Worm (Caenorhabditis elegans) whole organism, late embryonic: Measurements from ENCODE around the gene best-9.

Source experiments
- C08G9.2 ChIP-seq: sonication (generic microtip); optimal IDR thresholded peaks from 2 replicates; lab custom pipeline; 2016; ENCODE audit warnings: mild to moderate bottlenecking, missing genetic modification characterization, moderate library complexity, missing compliant biosample characterization
- F13H6.1 ChIP-seq: sonication (generic microtip); optimal IDR thresholded peaks from 2 replicates; lab custom pipeline; 2016; ENCODE audit warnings: missing genetic modification characterization, missing compliant biosample characterization
- K09A11.1 ChIP-seq: sonication (generic microtip); optimal IDR thresholded peaks from 2 replicates; lab custom pipeline; 2017; ENCODE audit warnings: antibody characterized with exemption, mild to moderate bottlenecking, missing genetic modification characterization, missing compliant biosample characterization; ENCODE audit not compliant: insufficient read depth
- ceh-14 ChIP-seq: sonication (generic microtip); optimal IDR thresholded peaks from 2 replicates; lab custom pipeline; 2016; ENCODE audit warnings: missing genotype, missing genetic modification characterization, missing compliant biosample characterization
- ceh-18 ChIP-seq: sonication (generic microtip); optimal IDR thresholded peaks from 2 replicates; lab custom pipeline; 2016; ENCODE audit warnings: missing genetic modification characterization, missing compliant biosample characterization
- ceh-19 ChIP-seq: fragments of 200-800 bp; sonication (Bioruptor generic); optimal IDR thresholded peaks from 2 replicates; lab custom pipeline; 2018; ENCODE audit warnings: mild to moderate bottlenecking, missing genetic modification characterization, missing compliant biosample characterization
- ceh-22 ChIP-seq: sonication (generic microtip); optimal IDR thresholded peaks from 2 replicates; lab custom pipeline; 2017; ENCODE audit warnings: missing biosample characterization, missing genetic modification characterization
- ceh-30 ChIP-seq: fragments of 150-350 bp; optimal IDR thresholded peaks from 2 replicates; lab custom pipeline; 2014; ENCODE audit warnings: missing biosample characterization, missing genetic modification characterization
- ceh-31 ChIP-seq: sonication (generic microtip); optimal IDR thresholded peaks from 2 replicates; lab custom pipeline; 2016; ENCODE audit warnings: missing genetic modification characterization, missing compliant biosample characterization
- ceh-6 ChIP-seq: fragments of 200-800 bp; sonication (Bioruptor generic); optimal IDR thresholded peaks from 2 replicates; lab custom pipeline; 2018; ENCODE audit warnings: mild to moderate bottlenecking, missing genetic modification characterization, missing compliant biosample characterization
- elt-2 ChIP-seq: sonication (generic microtip); optimal IDR thresholded peaks from 2 replicates; lab custom pipeline; 2016; ENCODE audit warnings: missing genetic modification reagents, missing genetic modification characterization, missing compliant biosample characterization
- elt-4 ChIP-seq: sonication (generic microtip); optimal IDR thresholded peaks from 2 replicates; lab custom pipeline; 2016; ENCODE audit warnings: missing genetic modification characterization, missing compliant biosample characterization
- ets-4 ChIP-seq: sonication (generic microtip); optimal IDR thresholded peaks from 2 replicates; lab custom pipeline; 2016; ENCODE audit warnings: missing genetic modification characterization, missing compliant biosample characterization
- eyg-1 ChIP-seq: sonication (generic microtip); optimal IDR thresholded peaks from 2 replicates; lab custom pipeline; 2016; ENCODE audit warnings: missing genotype, missing genetic modification characterization, missing compliant biosample characterization
- fax-1 ChIP-seq: sonication (generic microtip); optimal IDR thresholded peaks from 2 replicates; lab custom pipeline; 2016; ENCODE audit warnings: missing genotype, missing genetic modification characterization, missing compliant biosample characterization
- gmeb-2 ChIP-seq: sonication (generic microtip); optimal IDR thresholded peaks from 2 replicates; lab custom pipeline; 2016; ENCODE audit warnings: missing genetic modification characterization, inconsistent platforms, missing compliant biosample characterization
- hlh-15 ChIP-seq: sonication (generic microtip); optimal IDR thresholded peaks from 2 replicates; lab custom pipeline; 2016; ENCODE audit warnings: missing genetic modification characterization, missing compliant biosample characterization
- lin-11 ChIP-seq: fragments of 200-800 bp; sonication (Bioruptor generic); optimal IDR thresholded peaks from 2 replicates; lab custom pipeline; 2018; ENCODE audit warnings: mild to moderate bottlenecking, missing genetic modification characterization, missing compliant biosample characterization
- madf-2 ChIP-seq: sonication (generic microtip); optimal IDR thresholded peaks from 2 replicates; lab custom pipeline; 2017; ENCODE audit warnings: missing genetic modification characterization, missing compliant biosample characterization
- mec-3 ChIP-seq: sonication (generic microtip); optimal IDR thresholded peaks from 2 replicates; lab custom pipeline; 2016; ENCODE audit warnings: borderline replicate concordance, missing genetic modification characterization, missing compliant biosample characterization
- nfya-1 ChIP-seq: sonication (generic microtip); optimal IDR thresholded peaks from 2 replicates; lab custom pipeline; 2017; ENCODE audit warnings: missing genetic modification characterization, mild to moderate bottlenecking, missing compliant biosample characterization, antibody characterized with exemption, moderate library complexity
- npax-4 ChIP-seq: sonication (generic microtip); optimal IDR thresholded peaks from 2 replicates; lab custom pipeline; 2016; ENCODE audit warnings: missing genetic modification characterization, missing compliant biosample characterization
- odd-2 ChIP-seq: sonication (generic microtip); optimal IDR thresholded peaks from 2 replicates; lab custom pipeline; 2017; ENCODE audit warnings: antibody characterized with exemption, mild to moderate bottlenecking, missing genetic modification characterization, missing compliant biosample characterization
- pag-3 ChIP-seq: sonication (generic microtip); optimal IDR thresholded peaks from 2 replicates; lab custom pipeline; 2016; ENCODE audit warnings: missing compliant biosample characterization, missing genetic modification characterization, borderline replicate concordance
- pat-9 ChIP-seq: fragments of 200-800 bp; sonication (Bioruptor generic); optimal IDR thresholded peaks from 2 replicates; lab custom pipeline; 2018; ENCODE audit warnings: mild to moderate bottlenecking, missing genetic modification characterization, moderate library complexity, missing compliant biosample characterization
- pax-1 ChIP-seq: fragments of 150-350 bp; optimal IDR thresholded peaks from 2 replicates; lab custom pipeline; 2014; ENCODE audit warnings: missing biosample characterization, missing genetic modification characterization
- pha-2 ChIP-seq: sonication (generic microtip); optimal IDR thresholded peaks from 2 replicates; lab custom pipeline; 2017; ENCODE audit warnings: mild to moderate bottlenecking, missing genetic modification characterization, missing compliant biosample characterization
- pha-4 ChIP-seq: fragments of 150-350 bp; optimal IDR thresholded peaks from 2 replicates; lab custom pipeline; 2018; ENCODE audit warnings: missing biosample characterization, missing genetic modification reagents, missing genetic modification characterization
- pqm-1 ChIP-seq: sonication (generic microtip); optimal IDR thresholded peaks from 2 replicates; lab custom pipeline; 2016; ENCODE audit warnings: missing genetic modification characterization, missing compliant biosample characterization
- ref-2 ChIP-seq: sonication (generic microtip); optimal IDR thresholded peaks from 2 replicates; lab custom pipeline; 2016; ENCODE audit warnings: missing genetic modification characterization, missing compliant biosample characterization
- rnt-1 ChIP-seq: sonication (generic microtip); optimal IDR thresholded peaks from 2 replicates; lab custom pipeline; 2016; ENCODE audit warnings: missing genetic modification characterization, missing compliant biosample characterization
- sdc-2 ChIP-seq: sonication (generic microtip); optimal IDR thresholded peaks from 2 replicates; lab custom pipeline; 2016; ENCODE audit warnings: missing genotype, missing genetic modification characterization, missing compliant biosample characterization
- sox-2 ChIP-seq: fragments of 200-800 bp; sonication (Bioruptor generic); IDR thresholded peaks from 2 replicates; pipeline ENCODE4 v1.3.6; 2022; ENCODE audit warnings: missing genetic modification reagents, missing genetic modification characterization, missing compliant biosample characterization
- syd-9 ChIP-seq: sonication (generic microtip); optimal IDR thresholded peaks from 2 replicates; lab custom pipeline; 2016; ENCODE audit warnings: mild to moderate bottlenecking, missing genetic modification characterization, moderate library complexity, missing compliant biosample characterization
- unc-42 ChIP-seq: sonication (generic microtip); optimal IDR thresholded peaks from 2 replicates; lab custom pipeline; 2016; ENCODE audit warnings: missing genotype, missing genetic modification characterization, missing compliant biosample characterization
- unc-86 ChIP-seq: sonication (generic microtip); optimal IDR thresholded peaks from 2 replicates; lab custom pipeline; 2016; ENCODE audit warnings: missing genetic modification characterization, missing compliant biosample characterization
- zip-5 ChIP-seq: sonication (generic microtip); optimal IDR thresholded peaks from 2 replicates; lab custom pipeline; 2016; ENCODE audit warnings: missing genetic modification characterization, missing compliant biosample characterization

The best-9 gene

DNA sequence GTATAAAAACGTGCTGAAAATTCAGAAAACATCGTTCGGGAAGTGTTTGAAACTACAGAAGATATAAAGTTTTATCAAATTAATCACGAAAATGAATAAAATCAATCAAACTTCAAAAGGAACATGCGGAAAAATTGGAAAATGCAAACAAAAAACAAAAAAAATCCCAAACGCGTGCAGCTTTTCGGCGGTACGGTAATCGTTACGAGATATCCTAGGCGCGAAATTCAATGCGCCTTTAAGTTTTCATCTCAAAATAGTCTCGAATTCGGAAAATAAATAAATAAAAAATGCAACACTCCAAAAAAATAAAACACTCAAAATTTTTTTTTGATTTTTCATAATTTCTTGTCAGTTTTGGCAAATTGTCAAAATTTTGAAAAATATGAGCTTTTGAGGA lies 30.7 kb upstream of the best-9 start:
- no peak for TF ChIP-seq C08G9.2
- TF ChIP-seq pha-4, result no peak
- TF ChIP-seq eyg-1 (tag; lab: Kevin White, UChicago), result no peak
- TF ChIP-seq pqm-1, result no peak
- TF ChIP-seq rnt-1, result no peak
- no peak for TF ChIP-seq mec-3 (tag; lab: Kevin White, UChicago)
- TF ChIP-seq ceh-6 (GFP tag; lab: Kevin White, UChicago), result no peak
- TF ChIP-seq ceh-19 (GFP tag; lab: Kevin White, UChicago), result no peak
- TF ChIP-seq ceh-18, result no peak
- no peak for TF ChIP-seq sdc-2 (tag; lab: Kevin White, UChicago)
- TF ChIP-seq gmeb-2 (tag; lab: Kevin White, UChicago), result no peak

DNA sequence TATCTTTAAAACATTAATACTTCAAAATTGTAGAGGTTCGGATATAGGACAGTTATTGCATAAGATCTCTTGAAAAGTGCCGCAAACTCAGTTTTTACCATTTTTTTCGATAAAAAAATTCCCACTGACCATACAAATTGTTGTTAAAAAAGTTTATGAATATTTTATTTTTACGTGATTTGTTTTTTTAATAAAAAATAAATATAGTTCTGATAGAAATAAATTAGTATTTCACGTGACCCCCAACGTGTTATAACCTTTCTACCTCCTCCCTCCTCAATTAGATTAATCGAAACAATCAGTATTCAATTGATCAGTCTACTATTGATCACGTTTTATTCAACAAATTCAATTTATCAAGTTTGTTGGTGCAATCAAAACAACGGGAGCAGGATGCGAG lies 29.1 kb upstream of the best-9 start, which contains the start of gene C01G5.4:
Gene C01G5.4, plus strand, starts transcription at position 301 of the 400 bp plus-strand sequence.
- TF ChIP-seq ceh-18, result no peak
- TF ChIP-seq C08G9.2, result no peak
- TF ChIP-seq, all 69 proteins: peak for 0

DNA sequence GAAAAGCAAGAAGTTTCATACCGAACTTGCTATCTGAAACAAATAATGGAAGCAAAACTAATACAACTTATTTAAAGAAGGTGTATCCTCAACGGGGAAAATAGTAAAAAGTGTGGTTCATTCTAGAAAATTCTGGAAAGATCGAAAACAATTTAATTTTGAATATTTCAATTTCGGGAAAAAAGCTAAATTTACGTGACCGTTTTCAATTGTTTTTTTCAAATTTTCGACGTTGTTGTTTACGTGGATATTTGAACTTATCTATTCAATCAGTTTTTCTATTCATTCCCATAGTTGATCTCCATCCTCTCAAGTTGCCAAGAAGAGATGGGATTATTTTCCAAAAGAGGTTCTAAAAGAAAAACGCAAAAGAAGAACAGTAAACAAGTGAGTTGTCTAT lies 24.6 kb upstream of the best-9 start, which contains the start of gene C01G5.3:
Gene C01G5.3, plus strand, starts transcription at position 301 of the 400 bp plus-strand sequence.
- TF ChIP-seq odd-2 (tag; lab: Kevin White, UChicago), result no peak
- no peak for TF ChIP-seq nfya-1 (tag; lab: Kevin White, UChicago)
- no peak for TF ChIP-seq ceh-31 (tag; lab: Kevin White, UChicago)
- TF ChIP-seq unc-42 (tag; lab: Kevin White, UChicago), result no peak
- no peak for TF ChIP-seq elt-4 (tag; lab: Kevin White, UChicago)
- TF ChIP-seq ets-4, result no peak
- TF ChIP-seq zip-5 (tag; lab: Kevin White, UChicago), result no peak
- TF ChIP-seq fax-1 (tag; lab: Kevin White, UChicago), result no peak
- TF ChIP-seq mec-3 (tag; lab: Kevin White, UChicago), result no peak
- TF ChIP-seq F13H6.1 (tag; lab: Kevin White, UChicago), result no peak
- TF ChIP-seq npax-4 (tag; lab: Kevin White, UChicago), result no peak
- TF ChIP-seq, all 69 proteins: peak for 0

DNA sequence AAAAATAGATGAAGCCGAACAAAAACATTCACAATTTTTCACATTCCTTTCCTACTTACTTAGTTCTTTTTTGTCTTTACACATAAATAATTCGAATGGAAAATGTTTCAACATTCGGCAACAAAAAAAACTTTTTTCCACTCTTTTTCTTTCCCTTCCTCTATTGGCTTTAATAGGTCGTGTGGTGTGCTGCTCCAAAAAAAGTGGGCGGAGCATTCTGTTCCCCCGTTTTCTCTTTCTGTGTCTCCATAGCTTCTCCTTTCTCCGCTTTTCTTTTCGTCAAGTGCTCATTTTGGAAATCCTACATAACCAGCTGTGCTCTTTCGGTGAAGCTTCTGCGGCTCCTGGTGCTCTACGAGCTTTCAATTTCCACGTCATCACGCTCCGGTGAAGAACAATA lies 19.1 kb upstream of the best-9 start, which contains the start of gene C01G5.25:
Gene C01G5.25, plus strand, starts transcription at position 250 of the 400 bp plus-strand sequence.
- peak; percentile 17 for TF ChIP-seq ceh-31 (tag; lab: Kevin White, UChicago)
- TF ChIP-seq sox-2 (GFP tag; lab: Robert Waterston, UW), result no peak
- no peak for TF ChIP-seq pha-4

DNA sequence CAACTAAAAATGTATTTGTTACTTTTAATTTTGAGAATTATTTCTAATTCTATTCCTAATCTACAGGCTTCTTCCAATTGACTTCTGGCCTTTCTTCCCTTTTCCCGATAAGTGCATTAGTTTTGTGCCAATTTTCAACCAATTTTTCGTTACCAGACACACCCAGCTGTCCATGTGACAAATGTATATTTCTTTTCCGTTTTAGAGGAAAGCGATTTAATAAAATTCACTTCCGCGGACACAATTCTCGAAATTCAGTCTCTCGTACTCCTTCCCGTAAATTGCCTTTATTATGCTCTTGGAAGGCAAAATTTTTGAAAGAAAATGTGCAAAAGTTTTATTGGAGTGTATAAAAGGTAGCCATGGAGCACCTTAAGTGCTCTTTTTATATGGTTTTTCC lies 17.6 kb upstream of the best-9 start:
- TF ChIP-seq unc-42 (tag; lab: Kevin White, UChicago) (peak; percentile 82), pha-4 (no peak)

DNA sequence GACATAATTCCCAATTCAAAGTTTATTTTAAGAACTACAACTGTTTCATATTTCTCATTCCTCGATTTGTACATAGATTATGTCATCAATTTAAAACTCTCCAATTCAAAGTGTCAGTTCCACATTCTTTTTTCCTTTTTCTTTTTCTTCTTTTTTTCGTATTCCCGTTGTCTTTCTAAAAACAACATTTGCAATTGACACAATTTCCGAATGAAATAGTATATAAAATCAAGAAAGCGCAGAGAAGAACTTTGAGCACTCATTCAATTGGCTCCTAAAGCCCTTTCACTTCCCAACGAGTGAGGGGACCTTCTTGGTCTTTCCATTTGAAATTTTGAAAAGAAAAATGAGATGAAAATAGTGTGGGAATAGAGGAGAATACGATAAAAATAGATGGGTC lies 13.1 kb upstream of the best-9 start:
- TF ChIP-seq pat-9 (tag; lab: Kevin White, UChicago), result no peak
- peak; percentile 27 for TF ChIP-seq unc-42 (tag; lab: Kevin White, UChicago)

DNA sequence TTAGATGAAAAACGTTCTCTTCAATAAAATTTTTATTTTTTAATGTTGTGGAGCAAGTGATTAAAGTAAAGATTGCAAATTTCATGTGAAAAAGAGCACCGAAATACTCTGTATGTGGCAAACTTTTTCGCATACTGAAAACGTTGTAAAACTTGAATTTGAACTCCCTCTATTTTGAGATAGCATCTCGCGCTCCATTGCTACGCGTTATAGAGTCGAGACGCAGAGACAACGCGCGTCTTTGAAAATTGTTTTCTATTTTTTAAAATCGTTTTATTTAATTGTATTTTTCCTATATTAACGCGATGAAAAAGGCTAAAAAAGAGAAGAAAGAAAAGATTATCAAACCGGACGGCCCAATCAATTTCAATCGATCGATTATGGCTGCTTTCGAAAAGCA lies 11.9 kb upstream of the best-9 start, which contains the start of gene fan-1:
Gene fan-1, plus strand, starts transcription at position 78 of the 400 bp plus-strand sequence.
- TF ChIP-seq ets-4 (peak; percentile 8), ceh-18 (no peak), nfya-1 (tag; lab: Kevin White, UChicago) (peak; percentile 26)

DNA sequence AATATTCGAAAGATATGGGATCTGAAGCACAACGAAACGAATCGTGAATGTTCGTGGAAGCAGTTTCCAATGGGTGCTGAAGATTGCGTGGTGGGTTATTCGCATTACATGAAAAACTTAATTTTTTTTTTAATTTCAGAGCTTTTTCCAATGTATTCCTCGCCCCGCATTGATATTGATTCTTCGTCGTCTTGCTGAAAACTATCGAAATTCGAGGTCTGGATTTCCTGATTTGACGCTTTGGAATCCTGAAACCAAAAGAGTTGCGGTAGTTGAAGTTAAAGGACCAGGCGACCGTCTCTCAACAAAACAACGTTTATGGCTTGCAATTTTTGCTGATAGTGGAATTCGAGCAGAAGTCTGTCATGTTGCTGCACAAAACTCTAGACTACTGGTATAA lies 8.5 kb upstream of the best-9 start:
- TF ChIP-seq elt-2 (tag; lab: Kevin White, UChicago) (no peak), ref-2 (no peak), sox-2 (GFP tag; lab: Robert Waterston, UW) (no peak), lin-11 (tag; lab: Kevin White, UChicago) (no peak), hlh-15 (no peak), ceh-30 (tag; lab: Kevin White, UChicago) (no peak), madf-2 (tag; lab: Kevin White, UChicago) (no peak), ceh-14 (tag; lab: Kevin White, UChicago) (no peak), pax-1 (tag; lab: Kevin White, UChicago) (no peak), elt-4 (tag; lab: Kevin White, UChicago) (no peak), pha-2 (no peak), K09A11.1 (tag; lab: Kevin White, UChicago) (no peak), ceh-22 (no peak), unc-86 (tag; lab: Kevin White, UChicago) (no peak), fax-1 (tag; lab: Kevin White, UChicago) (no peak), pag-3 (tag; lab: Kevin White, UChicago) (no peak), syd-9 (tag; lab: Kevin White, UChicago) (no peak)
